Worm (Caenorhabditis elegans) whole organism, young adult: ENCODE measurements around the gene F26D2.14.

ENCODE experiments used
- B0019.2 ChIP-seq: fragments of 200-800 bp; sonication (Bioruptor generic); conservative IDR thresholded peaks from 2 replicates; pipeline ENCODE4 v1.3.6; 2022; ENCODE audit warnings: missing genetic modification reagents, missing genetic modification characterization, missing compliant biosample characterization
- F23B12.7 ChIP-seq: sonication (generic microtip); optimal IDR thresholded peaks from 2 replicates; lab custom pipeline; 2017; ENCODE audit warnings: missing genetic modification characterization, mild to moderate bottlenecking, missing compliant biosample characterization, antibody characterized with exemption, moderate library complexity; ENCODE audit not compliant: insufficient read depth
- F55B11.4 ChIP-seq: sonication (generic microtip); optimal IDR thresholded peaks from 2 replicates; lab custom pipeline; 2016; ENCODE audit warnings: missing compliant biosample characterization, missing genetic modification characterization, borderline replicate concordance; ENCODE audit not compliant: insufficient read depth
- T07F8.4 ChIP-seq: sonication (generic microtip); optimal IDR thresholded peaks from 2 replicates; lab custom pipeline; 2016; ENCODE audit warnings: mild to moderate bottlenecking, missing genetic modification characterization, moderate library complexity, missing compliant biosample characterization
- T26A5.8 ChIP-seq: sonication (generic microtip); optimal IDR thresholded peaks from 2 replicates; lab custom pipeline; 2016; ENCODE audit warnings: missing genetic modification characterization, missing compliant biosample characterization
- Y53F4B.3 ChIP-seq: fragments of 200-800 bp; sonication (Bioruptor generic); IDR thresholded peaks from 2 replicates; pipeline ENCODE4 v1.3.6; 2022; ENCODE audit warnings: missing genetic modification reagents, missing genetic modification characterization, missing compliant biosample characterization
- ZK185.1 ChIP-seq: sonication (generic microtip); optimal IDR thresholded peaks from 2 replicates; lab custom pipeline; 2016; ENCODE audit warnings: mild to moderate bottlenecking, missing genetic modification characterization, missing compliant biosample characterization; ENCODE audit not compliant: poor library complexity, severe bottlenecking
- ama-1 ChIP-seq, 3 experiments: fragments of 150-350 bp in 1 of 3; sonication (generic microtip) in 2 of 3; optimal IDR thresholded peaks; 2 replicates each; lab custom pipeline; 2014 to 2018; ENCODE audit warnings: missing biosample characterization in 2 of 3, missing genetic modification characterization in 2 of 3, missing genetic modification reagents in 2 of 3
- attf-5 ChIP-seq: fragments of 200-800 bp; sonication (Bioruptor generic); optimal IDR thresholded peaks from 2 replicates; lab custom pipeline; 2018; ENCODE audit warnings: mild to moderate bottlenecking, missing genetic modification characterization, missing compliant biosample characterization
- bed-1 ChIP-seq: fragments of 200-800 bp; sonication (Bioruptor generic); IDR thresholded peaks from 2 replicates; pipeline ENCODE4 v1.3.6; 2022; ENCODE audit warnings: missing genetic modification reagents, missing genetic modification characterization, missing compliant biosample characterization
- bed-2 ChIP-seq: fragments of 200-800 bp; sonication (Bioruptor generic); IDR thresholded peaks from 2 replicates; pipeline ENCODE4 v1.3.6; 2022; ENCODE audit warnings: missing genetic modification reagents, missing genetic modification characterization, missing compliant biosample characterization
- cebp-2 ChIP-seq: fragments of 200-800 bp; sonication (Bioruptor generic); IDR thresholded peaks from 2 replicates; pipeline ENCODE4 v1.3.6; 2022; ENCODE audit warnings: missing genetic modification characterization, missing compliant biosample characterization
- ceh-27 ChIP-seq: fragments of 200-800 bp; sonication (Bioruptor generic); optimal IDR thresholded peaks from 2 replicates; lab custom pipeline; 2018; ENCODE audit warnings: mild to moderate bottlenecking, missing genetic modification characterization, moderate library complexity, missing compliant biosample characterization
- ceh-58 ChIP-seq: fragments of 200-800 bp; sonication (Bioruptor generic); IDR thresholded peaks from 2 replicates; pipeline ENCODE4 v1.3.6; 2022; ENCODE audit warnings: missing genetic modification characterization, missing compliant biosample characterization
- ceh-79 ChIP-seq: sonication (generic microtip); optimal IDR thresholded peaks from 2 replicates; lab custom pipeline; 2017; ENCODE audit warnings: mild to moderate bottlenecking, missing genetic modification characterization, missing compliant biosample characterization
- chd-7 ChIP-seq: sonication (generic microtip); optimal IDR thresholded peaks from 2 replicates; lab custom pipeline; 2016; ENCODE audit warnings: mild to moderate bottlenecking, missing genetic modification characterization, moderate library complexity, missing compliant biosample characterization
- dpff-1 ChIP-seq: sonication (generic microtip); optimal IDR thresholded peaks from 2 replicates; lab custom pipeline; 2017; ENCODE audit warnings: mild to moderate bottlenecking, missing genetic modification characterization, missing compliant biosample characterization
- egl-18 ChIP-seq: fragments of 200-800 bp; sonication (Bioruptor generic); IDR thresholded peaks from 2 replicates; pipeline ENCODE4 v1.3.6; 2022; ENCODE audit warnings: missing genetic modification reagents, missing genetic modification characterization, missing compliant biosample characterization
- gei-17 ChIP-seq: fragments of 200-800 bp; sonication (Bioruptor generic); optimal IDR thresholded peaks from 2 replicates; lab custom pipeline; 2018; ENCODE audit warnings: mild to moderate bottlenecking, missing genetic modification characterization, missing compliant biosample characterization
- hmg-1.2 ChIP-seq: fragments of 200-800 bp; sonication (Bioruptor generic); IDR thresholded peaks from 2 replicates; pipeline ENCODE4 v1.3.6; 2022; ENCODE audit warnings: missing genetic modification reagents, missing genetic modification characterization, missing compliant biosample characterization
- hmg-20 ChIP-seq: fragments of 200-800 bp; sonication (Bioruptor generic); IDR thresholded peaks from 2 replicates; pipeline ENCODE4 v1.3.6; 2022; ENCODE audit warnings: missing genetic modification reagents, missing genetic modification characterization, missing compliant biosample characterization
- hsf-1 ChIP-seq: fragments of 200-800 bp; sonication (Bioruptor generic); IDR thresholded peaks from 2 replicates; pipeline ENCODE4 v1.3.6; 2022; ENCODE audit warnings: missing genetic modification reagents, missing genetic modification characterization, missing compliant biosample characterization
- lin-26 ChIP-seq: fragments of 200-800 bp; sonication (Bioruptor generic); IDR thresholded peaks from 2 replicates; pipeline ENCODE4 v1.3.6; 2022; ENCODE audit warnings: missing genetic modification reagents, missing genetic modification characterization, missing compliant biosample characterization
- lir-1 ChIP-seq: fragments of 200-800 bp; sonication (Bioruptor generic); conservative IDR thresholded peaks from 2 replicates; pipeline ENCODE4 v1.3.6; 2022; ENCODE audit warnings: missing genetic modification reagents, missing genetic modification characterization, missing compliant biosample characterization
- lsl-1 ChIP-seq: fragments of 200-800 bp; sonication (Bioruptor generic); optimal IDR thresholded peaks from 2 replicates; lab custom pipeline; 2018; ENCODE audit warnings: mild to moderate bottlenecking, missing genetic modification characterization, moderate library complexity, missing compliant biosample characterization
- lsy-27 ChIP-seq: sonication (generic microtip); optimal IDR thresholded peaks from 2 replicates; lab custom pipeline; 2017; ENCODE audit warnings: missing genetic modification characterization, mild to moderate bottlenecking, missing compliant biosample characterization, antibody characterized with exemption, missing genotype, borderline replicate concordance; ENCODE audit not compliant: insufficient read depth
- mcd-1 ChIP-seq: fragments of 200-800 bp; sonication (Bioruptor generic); IDR thresholded peaks from 2 replicates; pipeline ENCODE4 v1.3.6; 2022; ENCODE audit warnings: missing genetic modification reagents, missing genetic modification characterization, missing compliant biosample characterization
- nfya-1 ChIP-seq: sonication (generic microtip); optimal IDR thresholded peaks from 2 replicates; lab custom pipeline; 2017; ENCODE audit warnings: antibody characterized with exemption, missing compliant biosample characterization, missing genetic modification characterization, borderline replicate concordance; ENCODE audit not compliant: insufficient read depth
- nhr-27 ChIP-seq: fragments of 200-800 bp; sonication (Bioruptor generic); optimal IDR thresholded peaks from 2 replicates; lab custom pipeline; 2018; ENCODE audit warnings: mild to moderate bottlenecking, missing genetic modification characterization, moderate library complexity, missing compliant biosample characterization
- repo-1 ChIP-seq: sonication (generic microtip); optimal IDR thresholded peaks from 2 replicates; lab custom pipeline; 2017; ENCODE audit warnings: mild to moderate bottlenecking, missing genetic modification characterization, missing compliant biosample characterization
- sptf-2 ChIP-seq: fragments of 200-800 bp; sonication (Bioruptor generic); optimal IDR thresholded peaks from 2 replicates; lab custom pipeline; 2018; ENCODE audit warnings: mild to moderate bottlenecking, missing genetic modification characterization, missing compliant biosample characterization
- tbx-9 ChIP-seq: sonication (generic microtip); optimal IDR thresholded peaks from 2 replicates; lab custom pipeline; 2016; ENCODE audit warnings: borderline replicate concordance, missing genetic modification characterization, inconsistent platforms, missing compliant biosample characterization
- unc-62 ChIP-seq: fragments of 150-350 bp; optimal IDR thresholded peaks from 2 replicates; lab custom pipeline; 2014; ENCODE audit warnings: missing biosample characterization, missing genetic modification reagents, missing genetic modification characterization
- zim-3 ChIP-seq: sonication (generic microtip); optimal IDR thresholded peaks from 2 replicates; lab custom pipeline; 2017; ENCODE audit warnings: mild to moderate bottlenecking, missing genetic modification characterization, moderate library complexity, missing compliant biosample characterization
- ztf-22 ChIP-seq: fragments of 200-800 bp; sonication (Bioruptor generic); optimal IDR thresholded peaks from 2 replicates; lab custom pipeline; 2018; ENCODE audit warnings: mild to moderate bottlenecking, missing genetic modification characterization, moderate library complexity, missing compliant biosample characterization
- ztf-25 ChIP-seq: fragments of 200-800 bp; sonication (Bioruptor generic); IDR thresholded peaks from 2 replicates; pipeline ENCODE4 v1.3.6; 2022; ENCODE audit warnings: missing genetic modification reagents, missing genetic modification characterization, missing compliant biosample characterization

The F26D2.14 gene

ce11 chrV:16410521-16410920 is 25.1 kb upstream of the F26D2.14 start, which contains the start of gene srh-145:
TSS of gene srh-145 (plus strand) at chrV:16410713.
- TF ChIP-seq cebp-2 (GFP tag; lab: Robert Waterston, UW) (no peak), B0019.2 (GFP tag; lab: Robert Waterston, UW) (no peak), zim-3 (tag; lab: Kevin White, UChicago) (no peak)

ce11 chrV:16417014-16417413 is 18.6 kb upstream of the F26D2.14 start, which contains the start of gene str-55:
TSS of gene str-55 (minus strand) at chrV:16417114.
- TF ChIP-seq T07F8.4 (tag; lab: Kevin White, UChicago) (no peak), dpff-1 (no peak), hmg-1.2 (GFP tag; lab: Robert Waterston, UW) (no peak), F55B11.4 (tag; lab: Kevin White, UChicago) (no peak), bed-2 (no peak), chd-7 (tag; lab: Kevin White, UChicago) (no peak), ceh-27 (no peak), ceh-58 (no peak), nhr-27 (tag; lab: Kevin White, UChicago) (no peak), mcd-1 (GFP tag; lab: Robert Waterston, UW) (no peak)

ce11 chrV:16419769-16420168 is 15.9 kb upstream of the F26D2.14 start, which contains the start of gene F26D2.16:
TSS of gene F26D2.16 (minus strand) at chrV:16419869.
- no peak for TF ChIP-seq ZK185.1 (tag; lab: Kevin White, UChicago)
- no peak for TF ChIP-seq hsf-1 (GFP tag; lab: Robert Waterston, UW)
- no peak for TF ChIP-seq lsy-27 (tag; lab: Kevin White, UChicago)
- no peak for TF ChIP-seq egl-18 (GFP tag; lab: Robert Waterston, UW)
- no peak for TF ChIP-seq nfya-1 (tag; lab: Kevin White, UChicago)
- TF ChIP-seq chd-7 (tag; lab: Kevin White, UChicago): no peak
- no peak for TF ChIP-seq mcd-1 (GFP tag; lab: Robert Waterston, UW)
- no peak for TF ChIP-seq ztf-25 (GFP tag; lab: Robert Waterston, UW)
- TF ChIP-seq unc-62 (GFP tag; lab: Kevin White, UChicago): no peak
- TF ChIP-seq T26A5.8 (tag; lab: Kevin White, UChicago): no peak
- no peak for TF ChIP-seq ceh-79
- TF ChIP-seq sptf-2 (GFP tag; lab: Kevin White, UChicago): no peak

- TF ChIP-seq ama-1 (optimal IDR thresholded peaks at IDR 0.05; lab: Kevin White, UChicago) (no peak), ama-1 (GFP tag; optimal IDR thresholded peaks at IDR 0.05; lab: Kevin White, UChicago) (no peak), ceh-79 (no peak), attf-5 (no peak), tbx-9 (tag; lab: Kevin White, UChicago) (no peak), F23B12.7 (no peak), lin-26 (no peak), lsl-1 (GFP tag; lab: Kevin White, UChicago) (no peak), bed-1 (GFP tag; lab: Robert Waterston, UW) (no peak), hmg-20 (no peak), repo-1 (tag; lab: Kevin White, UChicago) (no peak), lir-1 (no peak), gei-17 (no peak), ztf-22 (GFP tag; lab: Kevin White, UChicago) (no peak), bed-2 (no peak), Y53F4B.3 (GFP tag; lab: Robert Waterston, UW) (no peak)
Measured at ce11 chrV:16420696-16421095, 15.0 kb upstream of the F26D2.14 start, which contains the start of gene srw-48. TSS of gene srw-48 (plus strand) at chrV:16420996.
